Worm (Caenorhabditis elegans) whole organism, L3 larva: ENCODE data around the gene tbc-6.

Experiments used
- aly-2 ChIP-seq: fragments of 150-350 bp; optimal IDR thresholded peaks from 2 replicates; lab custom pipeline; 2014; ENCODE audit warnings: missing biosample characterization, missing genetic modification characterization
- ama-1 ChIP-seq: fragments of 150-350 bp; optimal IDR thresholded peaks from 2 replicates; lab custom pipeline; 2018
- egl-5 ChIP-seq: fragments of 150-350 bp; optimal IDR thresholded peaks from 2 replicates; lab custom pipeline; 2017; ENCODE audit warnings: missing biosample characterization, missing genetic modification reagents, missing genetic modification characterization, inconsistent platforms
- hmg-11 ChIP-seq: sonication (generic microtip); optimal IDR thresholded peaks from 2 replicates; lab custom pipeline; 2016; ENCODE audit warnings: missing genetic modification characterization, missing compliant biosample characterization
- lin-39 ChIP-seq: fragments of 150-350 bp; optimal IDR thresholded peaks from 2 replicates; lab custom pipeline; 2018; ENCODE audit warnings: missing biosample characterization, missing genetic modification reagents, missing genetic modification characterization
- nhr-237 ChIP-seq: fragments of 150-350 bp; optimal IDR thresholded peaks from 2 replicates; lab custom pipeline; 2014; ENCODE audit warnings: missing biosample characterization, missing genetic modification characterization
- nhr-43 ChIP-seq: sonication (generic microtip); optimal IDR thresholded peaks from 2 replicates; lab custom pipeline; 2016; ENCODE audit warnings: mild to moderate bottlenecking, missing genetic modification characterization, missing compliant biosample characterization; ENCODE audit not compliant: poor library complexity, severe bottlenecking
- pha-4 ChIP-seq: fragments of 150-350 bp; optimal IDR thresholded peaks from 2 replicates; lab custom pipeline; 2014; ENCODE audit warnings: missing biosample characterization, missing genetic modification reagents, missing genetic modification characterization
- unc-39 ChIP-seq: sonication (generic microtip); optimal IDR thresholded peaks from 4 replicates; lab custom pipeline; 2017; ENCODE audit warnings: missing biosample characterization, missing genetic modification characterization

DNA sequence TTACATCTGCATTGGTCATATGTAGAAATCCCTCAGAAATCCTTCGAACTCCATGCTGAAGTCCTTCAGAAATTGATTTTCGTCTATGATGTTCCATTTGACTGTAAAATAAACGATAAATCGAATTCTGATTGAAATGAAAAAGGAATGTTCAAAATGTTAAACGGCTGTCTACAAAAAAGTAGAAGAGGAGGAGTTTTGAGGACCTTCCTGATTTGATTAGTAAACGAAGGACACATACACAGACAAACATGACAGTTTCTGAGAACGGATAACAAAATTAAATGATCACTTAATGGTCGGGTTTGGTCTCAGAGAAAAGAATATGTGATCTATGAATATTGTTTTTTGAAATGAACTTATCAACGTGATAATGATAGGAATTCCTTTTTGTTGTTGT, 29.0 kb downstream of the tbc-6 start, which contains the start of gene slc-36.5:
- TF ChIP-seq lin-39 (no peak), aly-2 (no peak), pha-4 (tag; lab: Kevin White, UChicago) (no peak), nhr-237 (tag; lab: Kevin White, UChicago) (no peak), egl-5 (tag; lab: Kevin White, UChicago) (no peak), unc-39 (tag; lab: Kevin White, UChicago) (no peak), nhr-43 (tag; lab: Kevin White, UChicago) (no peak), ama-1 (lab: Kevin White, UChicago) (no peak), hmg-11 (no peak)
